Fruit fly (Drosophila melanogaster) whole organism, embryonic: ENCODE measurements around the gene MCTS1.

Source experiments
- Adf1 ChIP-seq: fragments of 200-800 bp; sonication (Bioruptor generic); IDR thresholded peaks from 2 replicates; pipeline ENCODE4 v1.3.6; 2022; ENCODE audit warnings: missing biosample characterization, missing genetic modification characterization
- CG10959 ChIP-seq: fragments of 200-800 bp; sonication (Bioruptor generic); IDR thresholded peaks from 2 replicates; pipeline ENCODE4 v1.3.6; 2022; ENCODE audit warnings: missing biosample characterization, missing genetic modification characterization
- CG15696 ChIP-seq: fragments of 200-800 bp; sonication (Bioruptor generic); optimal IDR thresholded peaks from 2 replicates; lab custom pipeline; 2019; ENCODE audit warnings: missing biosample characterization, mild to moderate bottlenecking, missing genetic modification characterization, moderate library complexity
- CG2875 ChIP-seq: fragments of 200-800 bp; sonication (Bioruptor generic); optimal IDR thresholded peaks from 2 replicates; lab custom pipeline; 2017; ENCODE audit warnings: missing biosample characterization, mild to moderate bottlenecking, missing genetic modification characterization, missing genetic modification reagents
- CG33557 ChIP-seq: fragments of 200-800 bp; sonication (Bioruptor generic); optimal IDR thresholded peaks from 2 replicates; lab custom pipeline; 2019; ENCODE audit warnings: missing biosample characterization, mild to moderate bottlenecking, missing genetic modification characterization, moderate library complexity
- CG34224 ChIP-seq: fragments of 200-800 bp; sonication (Bioruptor generic); IDR thresholded peaks from 3 replicates; pipeline ENCODE4 v1.3.6; 2022; ENCODE audit warnings: missing biosample characterization, missing genetic modification characterization; ENCODE audit not compliant: partially characterized antibody
- CG42726 ChIP-seq: fragments of 200-800 bp; sonication (Bioruptor generic); IDR thresholded peaks from 2 replicates; pipeline ENCODE4 v1.3.6; 2022; ENCODE audit warnings: missing biosample characterization, missing genetic modification characterization; ENCODE audit not compliant: partially characterized antibody
- CG5180 ChIP-seq: fragments of 200-800 bp; sonication (Bioruptor generic); optimal IDR thresholded peaks from 3 replicates; lab custom pipeline; 2017; ENCODE audit warnings: missing biosample characterization, missing genetic modification characterization, mild to moderate bottlenecking, moderate library complexity, missing genetic modification reagents
- CG6689 ChIP-seq: fragments of 200-800 bp; sonication (Bioruptor generic); IDR thresholded peaks from 2 replicates; pipeline ENCODE4 v1.3.6; 2022; ENCODE audit warnings: missing biosample characterization, missing genetic modification characterization
- CG9797 ChIP-seq: fragments of 200-800 bp; sonication (Bioruptor generic); optimal IDR thresholded peaks from 3 replicates; lab custom pipeline; 2018; ENCODE audit warnings: missing biosample characterization, mild to moderate bottlenecking, missing genetic modification characterization
- Hr39 ChIP-seq: fragments of >200 bp; optimal IDR thresholded peaks from 2 replicates; lab custom pipeline; 2017
- Jarid2 ChIP-seq: fragments of 200-800 bp; sonication (Bioruptor generic); optimal IDR thresholded peaks from 3 replicates; lab custom pipeline; 2017; ENCODE audit warnings: mild to moderate bottlenecking, missing biosample characterization, missing genetic modification reagents, missing genetic modification characterization
- Lhr ChIP-seq: fragments of 200-800 bp; sonication (Bioruptor generic); optimal IDR thresholded peaks from 3 replicates; lab custom pipeline; 2017; ENCODE audit warnings: mild to moderate bottlenecking, missing biosample characterization, missing genetic modification reagents, missing genetic modification characterization
- MESR4 ChIP-seq: fragments of 200-800 bp; sonication (Bioruptor generic); optimal IDR thresholded peaks from 2 replicates; lab custom pipeline; 2018; ENCODE audit warnings: missing biosample characterization, mild to moderate bottlenecking, missing genetic modification characterization, moderate library complexity
- Mrtf ChIP-seq: fragments of 200-800 bp; sonication (Bioruptor generic); IDR thresholded peaks from 3 replicates; pipeline ENCODE4 v1.3.6; 2022; ENCODE audit warnings: missing biosample characterization, missing genetic modification characterization
- NC2β ChIP-seq: fragments of 200-800 bp; sonication (Bioruptor generic); optimal IDR thresholded peaks from 2 replicates; lab custom pipeline; 2016; ENCODE audit warnings: missing biosample characterization, missing genetic modification characterization
- Sox102F ChIP-seq: fragments of 200-800 bp; sonication (Bioruptor generic); optimal IDR thresholded peaks from 2 replicates; lab custom pipeline; 2018; ENCODE audit warnings: missing biosample characterization, mild to moderate bottlenecking, missing genetic modification characterization, moderate library complexity
- Trl ChIP-seq, 3 experiments: fragments of >200 bp in 2 of 3; fragments of 200-800 bp in 1 of 3; sonication (Bioruptor generic) in 1 of 3; optimal IDR thresholded peaks; 2 replicates in 1 of 3; 3 replicates in 2 of 3; lab custom pipeline; 2016 to 2017; ENCODE audit warnings: missing biosample characterization in 1 of 3, missing genetic modification characterization in 1 of 3
- Xrp1 ChIP-seq: fragments of 200-800 bp; sonication (Bioruptor generic); IDR thresholded peaks from 2 replicates; pipeline ENCODE4 v1.3.6; 2022; ENCODE audit warnings: missing biosample characterization, missing genetic modification characterization
- abd-A ChIP-seq: fragments of 200-800 bp; sonication (Bioruptor generic); optimal IDR thresholded peaks from 3 replicates; lab custom pipeline; 2019; ENCODE audit warnings: missing biosample characterization, mild to moderate bottlenecking, missing genetic modification characterization, moderate library complexity
- ato ChIP-seq: fragments of 200-800 bp; sonication (Bioruptor generic); IDR thresholded peaks from 2 replicates; pipeline ENCODE4 v1.3.6; 2022; ENCODE audit warnings: missing biosample characterization, missing genetic modification characterization; ENCODE audit not compliant: partially characterized antibody
- az2 ChIP-seq: fragments of 200-800 bp; sonication (Bioruptor generic); optimal IDR thresholded peaks from 3 replicates; lab custom pipeline; 2016; ENCODE audit warnings: missing biosample characterization, missing genetic modification characterization
- bigmax ChIP-seq: fragments of 200-800 bp; sonication (Bioruptor generic); optimal IDR thresholded peaks from 2 replicates; lab custom pipeline; 2018; ENCODE audit warnings: missing biosample characterization, mild to moderate bottlenecking, missing genetic modification characterization
- ci ChIP-seq: fragments of 200-800 bp; sonication (Bioruptor generic); IDR thresholded peaks from 3 replicates; pipeline ENCODE4 v1.3.6; 2022; ENCODE audit warnings: missing biosample characterization, missing genetic modification characterization
- croc ChIP-seq: fragments of 200-800 bp; sonication (Bioruptor generic); conservative IDR thresholded peaks from 3 replicates; pipeline ENCODE4 v1.3.6; 2022; ENCODE audit warnings: missing biosample characterization, missing genetic modification characterization
- exex ChIP-seq: fragments of 200-800 bp; sonication (Bioruptor generic); optimal IDR thresholded peaks from 4 replicates; lab custom pipeline; 2018; ENCODE audit warnings: missing biosample characterization, mild to moderate bottlenecking, missing genetic modification characterization, moderate library complexity
- fd3F ChIP-seq: fragments of 200-800 bp; sonication (Bioruptor generic); optimal IDR thresholded peaks from 2 replicates; lab custom pipeline; 2018; ENCODE audit warnings: missing biosample characterization, mild to moderate bottlenecking, missing genetic modification characterization, moderate library complexity
- gem ChIP-seq: fragments of 200-800 bp; sonication (Bioruptor generic); optimal IDR thresholded peaks from 2 replicates; lab custom pipeline; 2019; ENCODE audit warnings: missing biosample characterization, mild to moderate bottlenecking, missing genetic modification characterization, moderate library complexity
- grn ChIP-seq: fragments of 200-800 bp; sonication (Bioruptor generic); optimal IDR thresholded peaks from 3 replicates; lab custom pipeline; 2017; ENCODE audit warnings: missing biosample characterization, missing genetic modification characterization
- peb ChIP-seq: fragments of 200-800 bp; sonication (Bioruptor generic); IDR thresholded peaks from 2 replicates; pipeline ENCODE4 v1.3.6; 2022; ENCODE audit warnings: missing biosample characterization, missing genetic modification characterization
- pum ChIP-seq: fragments of 200-800 bp; sonication (Bioruptor generic); optimal IDR thresholded peaks from 2 replicates; lab custom pipeline; 2016; ENCODE audit warnings: missing biosample characterization, missing genetic modification characterization
- pzg ChIP-seq: fragments of 200-800 bp; sonication (Bioruptor generic); optimal IDR thresholded peaks from 3 replicates; lab custom pipeline; 2018; ENCODE audit warnings: missing biosample characterization, mild to moderate bottlenecking, missing genetic modification characterization, moderate library complexity
- salm ChIP-seq: fragments of 200-800 bp; sonication (Bioruptor generic); optimal IDR thresholded peaks from 2 replicates; lab custom pipeline; 2018; ENCODE audit warnings: missing biosample characterization, mild to moderate bottlenecking, missing genetic modification characterization
- sd ChIP-seq: fragments of 200-800 bp; sonication (Bioruptor generic); optimal IDR thresholded peaks from 3 replicates; lab custom pipeline; 2018; ENCODE audit warnings: missing biosample characterization, mild to moderate bottlenecking, missing genetic modification characterization, moderate library complexity
- sens ChIP-seq: fragments of 200-800 bp; sonication (Bioruptor generic); peaks from one replicate; lab custom pipeline; 2016; ENCODE audit warnings: missing biosample characterization, missing genetic modification characterization
- slbo ChIP-seq: fragments of 200-800 bp; sonication (Bioruptor generic); IDR thresholded peaks from 2 replicates; pipeline ENCODE4 v1.3.6; 2022; ENCODE audit warnings: missing biosample characterization, missing genetic modification characterization
- sqz ChIP-seq: fragments of 200-800 bp; sonication (Bioruptor generic); optimal IDR thresholded peaks from 3 replicates; lab custom pipeline; 2018; ENCODE audit warnings: missing biosample characterization, mild to moderate bottlenecking, missing genetic modification characterization
- sr ChIP-seq: fragments of 200-800 bp; sonication (Bioruptor generic); IDR thresholded peaks from 3 replicates; pipeline ENCODE4 v1.3.6; 2022; ENCODE audit warnings: missing biosample characterization, missing genetic modification characterization
- stc ChIP-seq: fragments of 200-800 bp; sonication (Bioruptor generic); IDR thresholded peaks from 2 replicates; pipeline ENCODE4 v1.3.6; 2022; ENCODE audit warnings: missing biosample characterization, missing genetic modification characterization
- stwl ChIP-seq: fragments of 200-800 bp; sonication (Bioruptor generic); optimal IDR thresholded peaks from 3 replicates; lab custom pipeline; 2018; ENCODE audit warnings: missing biosample characterization, mild to moderate bottlenecking, missing genetic modification characterization, moderate library complexity
- unpg ChIP-seq: fragments of 200-800 bp; sonication (Bioruptor generic); optimal IDR thresholded peaks from 3 replicates; lab custom pipeline; 2018; ENCODE audit warnings: missing biosample characterization, mild to moderate bottlenecking, missing genetic modification characterization, moderate library complexity

MCTS1 gene

DNA sequence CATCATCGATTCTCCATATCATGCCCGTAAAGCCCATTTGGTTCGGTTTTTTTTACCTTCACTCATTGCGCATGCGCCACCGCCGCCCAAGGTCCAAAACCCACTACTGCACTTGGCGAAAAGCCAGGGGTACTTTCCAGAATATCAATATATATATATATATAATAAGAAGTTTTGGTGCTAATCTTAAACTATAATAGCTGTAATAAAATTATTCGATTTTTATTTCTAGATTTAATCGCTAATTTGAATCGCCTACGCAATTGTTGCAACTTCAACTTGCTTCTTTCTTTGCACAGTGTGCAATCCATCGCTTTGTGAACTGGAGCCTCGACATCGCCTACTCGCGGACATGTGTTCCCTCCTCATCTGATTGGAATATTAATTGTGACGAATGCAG, 33.9 kb upstream of the MCTS1 start (continued):
- TF ChIP-seq CG10959 (no peak), bigmax (GFP tag; lab: Kevin White, UChicago) (no peak), Sox102F (GFP tag; lab: Kevin White, UChicago) (peak; percentile 10), fd3F (GFP tag; lab: Kevin White, UChicago) (no peak), Mrtf (0 out of 3 replicates have a peak, but pooled peaks have one; percentile 20), slbo (GFP tag; lab: Robert Waterston, UW) (no peak), ci (GFP tag; lab: Robert Waterston, UW) (no peak), CG15696 (tag; lab: Kevin White, UChicago) (peak; percentile 6), MESR4 (GFP tag; lab: Kevin White, UChicago) (no peak), Xrp1 (GFP tag; lab: Robert Waterston, UW) (no peak), CG5180 (GFP tag; lab: Kevin White, UChicago) (no peak), CG33557 (no peak), Lhr (GFP tag; lab: Kevin White, UChicago) (no peak), Hr39 (lab: Kevin White, UChicago) (no peak), sens (GFP tag; lab: Kevin White, UChicago) (peak; percentile 38)

dm6 chrX:6007502-6007901, 30.2 kb upstream of the MCTS1 start:
- TF ChIP-seq sr (GFP tag; lab: Robert Waterston, UW) = peak; percentile 67; the same call in 2 of the 3 replicates
- no peak for TF ChIP-seq croc (GFP tag; lab: Robert Waterston, UW)
- TF ChIP-seq, all 482 proteins: peak for 1

- TF ChIP-seq MESR4 (GFP tag; lab: Kevin White, UChicago) (no peak), abd-A (tag; lab: Kevin White, UChicago) (peak; percentile 60), stwl (tag; lab: Kevin White, UChicago) (no peak), pum (GFP tag; lab: Kevin White, UChicago) (no peak), sd (tag; lab: Kevin White, UChicago) (peak; percentile 17), stc (GFP tag; lab: Robert Waterston, UW) (no peak), CG34224 (GFP tag; lab: Robert Waterston, UW) (no peak), CG42726 (GFP tag; lab: Robert Waterston, UW) (no peak), sens (GFP tag; lab: Kevin White, UChicago) (no peak), CG2875 (GFP tag; lab: Kevin White, UChicago) (no peak), peb (no peak), pzg (GFP tag; lab: Kevin White, UChicago) (no peak), NC2β (GFP tag; lab: Kevin White, UChicago) (no peak), gem (no peak), CG15696 (tag; lab: Kevin White, UChicago) (no peak), grn (GFP tag; lab: Kevin White, UChicago) (peak; percentile 93), Jarid2 (GFP tag; lab: Kevin White, UChicago) (no peak), az2 (GFP tag; lab: Kevin White, UChicago) (no peak), unpg (GFP tag; lab: Kevin White, UChicago) (no peak), Trl (optimal IDR thresholded peaks at IDR 0.05; lab: Kevin White, UChicago) (no peak), Trl (GFP tag; optimal IDR thresholded peaks at IDR 0.05; lab: Kevin White, UChicago) (no peak), salm (tag; lab: Kevin White, UChicago) (no peak), ato (GFP tag; lab: Robert Waterston, UW) (no peak), CG9797 (GFP tag; lab: Kevin White, UChicago) (no peak), exex (tag; lab: Kevin White, UChicago) (peak; percentile 37), CG6689 (no peak), Adf1 (GFP tag; lab: Robert Waterston, UW) (no peak), sqz (peak; percentile 4)
These were observed 27.0 kb upstream of the MCTS1 start for dm6 chrX:6010539-6011268.
